Fruit fly (Drosophila melanogaster) Kc167 (cell line): ENCODE measurements around the gene CG42507.

ENCODE experiments used
- Myc ChIP-seq: fragments of >200 bp; optimal IDR thresholded peaks from 2 replicates; lab custom pipeline; 2017; ENCODE audit warnings: missing external identifiers
- Sin3A ChIP-seq: fragments of >200 bp; optimal IDR thresholded peaks from 2 replicates; lab custom pipeline; 2018; ENCODE audit warnings: missing external identifiers
- h ChIP-seq: fragments of >200 bp; optimal IDR thresholded peaks from 3 replicates; lab custom pipeline; 2018; ENCODE audit warnings: missing external identifiers
- insv ChIP-seq: fragments of >200 bp; optimal IDR thresholded peaks from 3 replicates; lab custom pipeline; 2018; ENCODE audit warnings: missing external identifiers

dm6 chr3L:14803236-14803635 is 45.5 kb upstream of the CG42507 start, which contains the start of gene gnu:
- TF ChIP-seq Sin3A (lab: Kevin White, UChicago) (no peak), h (lab: Kevin White, UChicago) (no peak), insv (lab: Kevin White, UChicago) (no peak), Myc (lab: Kevin White, UChicago) (no peak)
